Worm (Caenorhabditis elegans) whole organism, L4 larva: ENCODE data around the gene R07B1.9.
A peak's percentile ranks its signal among the peaks of the same experiment; 100 is the strongest.

Experiments used
- F10B5.3 ChIP-seq: sonication (generic microtip); optimal IDR thresholded peaks from 2 replicates; lab custom pipeline; 2016; ENCODE audit warnings: mild to moderate bottlenecking, missing genetic modification characterization, missing compliant biosample characterization
- F26F4.8 ChIP-seq: fragments of 200-800 bp; sonication (Bioruptor generic); conservative IDR thresholded peaks from 2 replicates; pipeline ENCODE4 v1.3.6; 2022; ENCODE audit warnings: missing genetic modification characterization, missing compliant biosample characterization
- R02D3.7 ChIP-seq: fragments of 150-350 bp; sonication (generic microtip); optimal IDR thresholded peaks from 3 replicates; lab custom pipeline; 2014; ENCODE audit warnings: missing biosample characterization, missing genetic modification characterization
- Y105C5A.15 ChIP-seq: fragments of 200-800 bp; sonication (Bioruptor generic); IDR thresholded peaks from 2 replicates; pipeline ENCODE4 v1.3.6; 2022; ENCODE audit warnings: missing genetic modification characterization, missing compliant biosample characterization
- Y48G9A.11 ChIP-seq: fragments of 200-800 bp; sonication (Bioruptor generic); IDR thresholded peaks from 2 replicates; pipeline ENCODE4 v1.3.6; 2022; ENCODE audit warnings: missing genetic modification reagents, missing genetic modification characterization, missing compliant biosample characterization
- Y5F2A.4 ChIP-seq: fragments of 200-800 bp; sonication (Bioruptor generic); optimal IDR thresholded peaks from 2 replicates; lab custom pipeline; 2018; ENCODE audit warnings: mild to moderate bottlenecking, missing genetic modification characterization, missing compliant biosample characterization
- ZK337.2 ChIP-seq: fragments of 200-800 bp; sonication (Bioruptor generic); IDR thresholded peaks from 2 replicates; pipeline ENCODE4 v1.3.6; 2022; ENCODE audit warnings: missing genetic modification reagents, missing genetic modification characterization, missing compliant biosample characterization
- ZK546.5 ChIP-seq, 2 experiments: sonication (generic microtip); optimal IDR thresholded peaks; 2 replicates each; lab custom pipeline; 2017; ENCODE audit warnings: missing biosample characterization in 2 of 2, missing genetic modification characterization in 2 of 2
- aha-1 ChIP-seq: fragments of 150-350 bp; peaks from one replicate; lab custom pipeline; 2014; ENCODE audit warnings: missing biosample characterization, missing genetic modification characterization
- ceh-20 ChIP-seq: fragments of 200-800 bp; sonication (Bioruptor generic); IDR thresholded peaks from 2 replicates; pipeline ENCODE4 v1.3.6; 2022; ENCODE audit warnings: missing genetic modification reagents, missing genetic modification characterization, missing compliant biosample characterization
- ceh-82 ChIP-seq: sonication (generic microtip); optimal IDR thresholded peaks from 2 replicates; lab custom pipeline; 2017; ENCODE audit warnings: missing biosample characterization, missing genetic modification characterization
- cey-2 ChIP-seq: sonication (generic microtip); optimal IDR thresholded peaks from 3 replicates; lab custom pipeline; 2017; ENCODE audit warnings: missing genetic modification characterization, mild to moderate bottlenecking, missing compliant biosample characterization, antibody characterized with exemption, borderline replicate concordance; ENCODE audit not compliant: insufficient read depth
- ctbp-1 ChIP-seq: fragments of 200-800 bp; sonication (Bioruptor generic); IDR thresholded peaks from 2 replicates; pipeline ENCODE4 v1.3.6; 2022; ENCODE audit warnings: missing genetic modification reagents, missing genetic modification characterization, missing compliant biosample characterization
- daf-16 ChIP-seq, 3 experiments: sonication (generic microtip); optimal IDR thresholded peaks; 2 replicates each; lab custom pipeline; 2016 to 2017; ENCODE audit warnings: missing genetic modification characterization in 3 of 3, missing genetic modification reagents in 3 of 3, mild to moderate bottlenecking in 2 of 3, missing compliant biosample characterization in 2 of 3, missing biosample characterization in 1 of 3, moderate library complexity in 1 of 3
- daf-19 ChIP-seq: fragments of 200-800 bp; sonication (Bioruptor generic); conservative IDR thresholded peaks from 2 replicates; pipeline ENCODE4 v1.3.6; 2022; ENCODE audit warnings: missing genetic modification characterization, missing compliant biosample characterization
- daf-8 ChIP-seq: fragments of 200-800 bp; sonication (Bioruptor generic); IDR thresholded peaks from 2 replicates; pipeline ENCODE4 v1.3.6; 2022; ENCODE audit warnings: missing genetic modification characterization, missing compliant biosample characterization
- dmd-6 ChIP-seq: fragments of 200-800 bp; sonication (Bioruptor generic); IDR thresholded peaks from 2 replicates; pipeline ENCODE4 v1.3.6; 2022; ENCODE audit warnings: missing genetic modification reagents, missing genetic modification characterization, missing compliant biosample characterization
- duxl-1 ChIP-seq: sonication (generic microtip); optimal IDR thresholded peaks from 2 replicates; lab custom pipeline; 2016; ENCODE audit warnings: mild to moderate bottlenecking, missing genetic modification characterization, moderate library complexity, missing compliant biosample characterization; ENCODE audit not compliant: poor library complexity
- hlh-11 ChIP-seq: fragments of 200-800 bp; sonication (Bioruptor generic); optimal IDR thresholded peaks from 2 replicates; lab custom pipeline; 2018; ENCODE audit warnings: mild to moderate bottlenecking, missing genetic modification characterization, missing compliant biosample characterization
- hmg-1.1 ChIP-seq: fragments of 200-800 bp; sonication (Bioruptor generic); IDR thresholded peaks from 2 replicates; pipeline ENCODE4 v1.3.6; 2022; ENCODE audit warnings: missing genetic modification reagents, missing genetic modification characterization, missing compliant biosample characterization
- lim-7 ChIP-seq: fragments of 200-800 bp; sonication (Bioruptor generic); IDR thresholded peaks from 2 replicates; pipeline ENCODE4 v1.3.6; 2022; ENCODE audit warnings: missing genetic modification characterization, missing compliant biosample characterization
- mdl-1 ChIP-seq, 2 experiments: fragments of 150-350 bp in 1 of 2; sonication (generic microtip) in 1 of 2; optimal IDR thresholded peaks; 2 replicates each; lab custom pipeline; 2014 to 2017; ENCODE audit warnings: missing biosample characterization in 2 of 2, missing genetic modification characterization in 2 of 2
- mep-1 ChIP-seq: fragments of 150-350 bp; sonication (generic microtip); optimal IDR thresholded peaks from 3 replicates; lab custom pipeline; 2014; ENCODE audit warnings: missing biosample characterization, missing genetic modification characterization
- mxl-2 ChIP-seq: fragments of 200-800 bp; sonication (Bioruptor generic); conservative IDR thresholded peaks from 2 replicates; pipeline ENCODE4 v1.3.6; 2022; ENCODE audit warnings: missing genetic modification reagents, missing genetic modification characterization, missing compliant biosample characterization
- mxl-3 ChIP-seq: fragments of 200-800 bp; sonication (Bioruptor generic); optimal IDR thresholded peaks from 2 replicates; lab custom pipeline; 2018; ENCODE audit warnings: mild to moderate bottlenecking, missing genetic modification characterization, missing compliant biosample characterization
- nhr-10 ChIP-seq: fragments of 150-350 bp; optimal IDR thresholded peaks from 2 replicates; lab custom pipeline; 2014; ENCODE audit warnings: missing biosample characterization, missing genetic modification characterization
- nhr-25 ChIP-seq: sonication (generic microtip); optimal IDR thresholded peaks from 2 replicates; lab custom pipeline; 2017; ENCODE audit warnings: missing genetic modification characterization, mild to moderate bottlenecking, missing compliant biosample characterization, antibody characterized with exemption, moderate library complexity, borderline replicate concordance; ENCODE audit not compliant: insufficient read depth
- nhr-28 ChIP-seq: fragments of 150-350 bp; optimal IDR thresholded peaks from 2 replicates; lab custom pipeline; 2014; ENCODE audit warnings: missing biosample characterization, missing genetic modification characterization
- nhr-6 ChIP-seq: fragments of 150-350 bp; optimal IDR thresholded peaks from 2 replicates; lab custom pipeline; 2014; ENCODE audit warnings: missing biosample characterization, missing genetic modification characterization
- nhr-77 ChIP-seq: fragments of 150-350 bp; optimal IDR thresholded peaks from 2 replicates; lab custom pipeline; 2014; ENCODE audit warnings: missing biosample characterization, missing genetic modification characterization
- pha-4 ChIP-seq, 2 experiments: fragments of 150-350 bp in 1 of 2; fragments of 200-800 bp in 1 of 2; sonication (Bioruptor generic) in 1 of 2; IDR thresholded peaks in 1 of 2; optimal IDR thresholded peaks in 1 of 2; 2 replicates each; pipeline versions ENCODE4 v1.3.6 to Lab custom; 2014 to 2022; ENCODE audit warnings: missing genetic modification characterization in 2 of 2, missing genetic modification reagents in 2 of 2, missing biosample characterization in 1 of 2, missing compliant biosample characterization in 1 of 2
- pqm-1 ChIP-seq: sonication (generic microtip); optimal IDR thresholded peaks from 2 replicates; lab custom pipeline; 2017; ENCODE audit warnings: missing biosample characterization, missing genetic modification characterization
- skn-1 ChIP-seq: fragments of 150-350 bp; optimal IDR thresholded peaks from 2 replicates; lab custom pipeline; 2014; ENCODE audit warnings: missing biosample characterization, missing genetic modification characterization
- tag-97 ChIP-seq: fragments of 200-800 bp; sonication (Bioruptor generic); IDR thresholded peaks from 2 replicates; pipeline ENCODE4 v1.3.6; 2022; ENCODE audit warnings: missing genetic modification characterization, missing compliant biosample characterization
- unc-62 ChIP-seq, 3 experiments: fragments of 150-350 bp in 1 of 3; sonication (generic microtip); optimal IDR thresholded peaks in 2 of 3; peaks in 1 of 3; 1 replicate in 1 of 3; 2 replicates in 2 of 3; lab custom pipeline; 2014 to 2017; ENCODE audit warnings: missing biosample characterization in 3 of 3, missing genetic modification characterization in 3 of 3, missing genetic modification reagents in 3 of 3, missing genotype in 1 of 3
- zfp-2 ChIP-seq: sonication (generic microtip); optimal IDR thresholded peaks from 2 replicates; lab custom pipeline; 2016; ENCODE audit warnings: mild to moderate bottlenecking, missing genetic modification characterization, missing compliant biosample characterization
- zfp-3 ChIP-seq: fragments of 200-800 bp; sonication (Bioruptor generic); conservative IDR thresholded peaks from 2 replicates; pipeline ENCODE4 v1.3.6; 2022; ENCODE audit warnings: missing genetic modification reagents, missing genetic modification characterization, missing compliant biosample characterization
- ztf-7 ChIP-seq: fragments of 150-350 bp; optimal IDR thresholded peaks from 2 replicates; lab custom pipeline; 2014; ENCODE audit warnings: missing biosample characterization, missing genetic modification characterization

R07B1.9 gene

DNA sequence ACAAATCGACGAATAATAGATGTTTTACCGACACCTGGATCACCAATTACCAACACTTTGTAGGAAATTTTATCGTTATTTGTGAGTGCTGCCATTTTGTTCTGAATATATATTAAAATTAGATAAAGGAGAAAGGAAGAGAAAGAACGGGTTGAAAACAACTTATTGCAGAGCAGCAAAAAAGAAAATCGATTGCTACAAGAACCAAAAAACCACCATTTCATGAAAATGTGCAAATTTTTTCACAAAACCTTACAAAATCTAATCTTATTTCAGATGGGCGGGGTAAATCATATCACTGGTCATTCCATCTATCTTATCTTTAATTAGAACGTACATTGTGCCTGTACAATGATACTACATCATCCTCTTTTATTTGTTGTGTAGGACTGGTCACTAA, 4.9 kb downstream of the R07B1.9 start, which contains the start of gene glo-1:
TSS of gene glo-1 (minus strand) at position 101 of the 400 bp plus-strand sequence.
- TF ChIP-seq zfp-2 (tag; lab: Kevin White, UChicago), result no peak
- TF ChIP-seq nhr-77 (tag; lab: Kevin White, UChicago), result no peak
- TF ChIP-seq zfp-3 (GFP tag; lab: Robert Waterston, UW), result no peak
- TF ChIP-seq Y5F2A.4 (GFP tag; lab: Kevin White, UChicago), result no peak
- TF ChIP-seq duxl-1, result no peak
- TF ChIP-seq mxl-3 (GFP tag; lab: Kevin White, UChicago), result no peak
- TF ChIP-seq tag-97, result no peak
- TF ChIP-seq lim-7, result no peak
- no peak for TF ChIP-seq daf-8 (GFP tag; lab: Robert Waterston, UW)
- no peak for TF ChIP-seq ctbp-1 (GFP tag; lab: Robert Waterston, UW)
- no peak for TF ChIP-seq ZK546.5 (tag; optimal IDR thresholded peaks at IDR 0.05; lab: Kevin White, UChicago)
- TF ChIP-seq ceh-20 (GFP tag; lab: Robert Waterston, UW), result no peak
- TF ChIP-seq Y105C5A.15 (GFP tag; lab: Robert Waterston, UW), result no peak
- TF ChIP-seq R02D3.7, result no peak
- no peak for TF ChIP-seq mxl-2 (GFP tag; lab: Robert Waterston, UW)
- TF ChIP-seq mep-1, result no peak

DNA sequence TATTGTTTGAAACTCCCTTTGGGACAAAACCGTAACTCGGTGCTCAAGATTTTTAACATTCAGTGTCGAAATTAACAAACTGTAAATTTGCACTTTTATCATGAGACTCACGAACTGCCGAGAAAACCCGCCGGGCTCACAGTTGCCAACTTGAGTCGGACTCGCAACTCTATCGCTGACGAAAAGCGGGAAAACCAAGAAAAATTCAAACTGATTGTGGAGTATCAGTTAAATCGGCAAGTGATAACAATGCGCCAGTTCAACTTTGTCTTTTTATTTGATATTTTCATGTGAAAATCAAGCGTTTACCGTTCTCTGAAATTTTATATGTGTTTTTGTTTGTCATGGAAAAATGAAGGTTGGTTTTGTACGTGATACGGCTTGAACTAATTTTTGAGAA, 5.4 kb downstream of the R07B1.9 start:
- TF ChIP-seq hlh-11, result peak; percentile 46
- TF ChIP-seq tag-97, result no peak
- TF ChIP-seq ceh-82, result no peak
- TF ChIP-seq ztf-7, result no peak
- peak; percentile 59 for TF ChIP-seq pqm-1 (tag; lab: Kevin White, UChicago)
- no peak for TF ChIP-seq daf-16 (GFP tag; optimal IDR thresholded peaks at IDR 0.05; lab: Kevin White, UChicago)
- peak; percentile 76 for TF ChIP-seq daf-16 (tag; optimal IDR thresholded peaks at IDR 0.05; lab: Kevin White, UChicago)
- TF ChIP-seq nhr-10 (tag; lab: Kevin White, UChicago), result no peak
- peak; percentile 56 for TF ChIP-seq dmd-6

DNA sequence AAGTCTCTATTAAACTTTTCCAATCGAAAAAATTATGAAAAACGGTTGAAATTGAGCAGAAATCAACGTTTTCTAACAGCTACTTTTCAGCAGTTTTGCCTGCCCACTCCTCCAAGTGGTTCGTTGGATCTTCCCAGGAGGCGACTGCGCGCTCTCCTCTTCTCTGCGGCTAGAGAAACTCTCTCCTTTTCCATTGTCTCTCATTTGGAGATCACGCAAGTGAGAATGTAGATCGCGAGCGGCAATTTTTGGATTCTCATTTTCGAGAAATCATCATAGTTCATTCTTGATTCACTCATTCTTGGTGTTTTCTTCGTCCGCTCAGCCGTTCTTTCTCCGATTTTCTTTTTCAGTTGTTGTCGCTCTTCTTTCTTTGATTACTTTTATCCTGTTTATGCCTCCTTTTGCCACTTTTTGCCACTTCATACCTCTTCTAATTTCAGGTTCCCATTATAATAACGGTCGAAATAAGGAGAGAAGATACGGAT, 6.7 kb downstream of the R07B1.9 start, which contains the start of gene mrp-4:
TSS of gene mrp-4 (plus strand) at position 438 of the 488 bp plus-strand sequence.
- TF ChIP-seq aha-1 (tag; lab: Kevin White, UChicago), result no peak
- peak in 1 of 2 experiments; percentile 33 for TF ChIP-seq unc-62 (GFP tag; optimal IDR thresholded peaks at IDR 0.05 in 1 of 2; lab: Kevin White, UChicago)
- TF ChIP-seq unc-62 (tag; optimal IDR thresholded peaks at IDR 0.05; lab: Kevin White, UChicago), result no peak

DNA sequence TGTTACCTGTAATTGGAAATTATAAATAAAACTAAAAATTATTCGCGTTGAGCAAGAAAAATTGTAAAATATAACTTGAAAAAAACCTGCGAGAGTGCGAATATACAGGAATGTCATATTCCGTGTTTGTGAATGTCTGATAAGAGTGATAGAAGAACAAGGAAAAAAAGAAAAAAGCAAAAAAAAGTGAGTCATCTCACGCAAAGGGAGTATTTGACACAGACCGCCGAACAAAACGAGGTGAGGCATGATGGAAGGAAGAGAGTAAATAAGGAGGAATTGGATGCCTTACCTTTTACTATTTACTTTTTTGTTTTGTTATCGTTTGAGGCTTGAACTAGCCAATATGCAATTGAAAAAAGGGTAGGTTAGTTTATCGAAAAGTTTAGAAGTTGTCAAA, 15.1 kb downstream of the R07B1.9 start, which contains the start of gene F21G4.1:
TSS of gene F21G4.1 (minus strand) at position 6 of the 400 bp plus-strand sequence.
- TF ChIP-seq F10B5.3 (tag; lab: Kevin White, UChicago) (no peak), zfp-3 (GFP tag; lab: Robert Waterston, UW) (no peak), daf-16 (GFP tag; optimal IDR thresholded peaks at IDR 0.05; lab: Kevin White, UChicago) (no peak), daf-16 (tag; optimal IDR thresholded peaks at IDR 0.05; lab: Kevin White, UChicago) (peak; percentile 76), skn-1 (tag; lab: Kevin White, UChicago) (no peak), nhr-6 (tag; lab: Kevin White, UChicago) (peak; percentile 72), Y105C5A.15 (GFP tag; lab: Robert Waterston, UW) (no peak), aha-1 (tag; lab: Kevin White, UChicago) (peak; percentile 82), tag-97 (no peak), Y48G9A.11 (GFP tag; lab: Robert Waterston, UW) (no peak), ZK337.2 (no peak), cey-2 (tag; lab: Kevin White, UChicago) (no peak), daf-19 (GFP tag; lab: Robert Waterston, UW) (no peak), mdl-1 (tag; optimal IDR thresholded peaks at IDR 0.05; lab: Kevin White, UChicago) (peak in 1 of 2 experiments; percentile 4), nhr-25 (no peak), ctbp-1 (GFP tag; lab: Robert Waterston, UW) (no peak), dmd-6 (peak; percentile 26; the same call in 1 of the 2 replicates), pqm-1 (tag; lab: Kevin White, UChicago) (peak; percentile 71), Y5F2A.4 (GFP tag; lab: Kevin White, UChicago) (no peak), nhr-28 (peak; percentile 26), pha-4 (GFP tag; IDR thresholded peaks at IDR 0.05; lab: Robert Waterston, UW) (no peak), pha-4 (tag; optimal IDR thresholded peaks at IDR 0.05; lab: Kevin White, UChicago) (peak; percentile 61), F26F4.8 (GFP tag; lab: Robert Waterston, UW) (no peak), hmg-1.1 (GFP tag; lab: Robert Waterston, UW) (no peak), hlh-11 (peak; percentile 35), ceh-82 (no peak)
